Worm (Caenorhabditis elegans): ENCODE measurements around the gene F26G1.11.
A peak's percentile ranks its signal among the peaks of the same experiment; 100 is the strongest.

F26G1.11 gene

ce11 chrII:4749581-4749980 is 27.4 kb upstream of the F26G1.11 start, which contains the start of gene F41C3.2:
F41C3.2 (plus strand) TSS chrII:4749968.
- no peak for TF ChIP-seq jun-1 (tag; optimal IDR thresholded peaks at IDR 0.05)
- TF ChIP-seq T20F7.1 (GFP tag; optimal IDR thresholded peaks at IDR 0.05), result no peak
- no peak for TF ChIP-seq unc-39 (tag; optimal IDR thresholded peaks at IDR 0.05)
- TF ChIP-seq aly-2 (tag; optimal IDR thresholded peaks at IDR 0.05), result no peak
- no peak for TF ChIP-seq skn-1 (tag; optimal IDR thresholded peaks at IDR 0.05)
- TF ChIP-seq lsy-2 (tag; optimal IDR thresholded peaks at IDR 0.05), result peak in 1 of 2 experiments; percentile 30
- no peak for TF ChIP-seq duxl-1 (tag; optimal IDR thresholded peaks at IDR 0.05; ENCODE audit: poor library complexity)
- no peak for TF ChIP-seq mes-2 (tag; optimal IDR thresholded peaks at IDR 0.05; ENCODE audit: poor library complexity, severe bottlenecking)
- no peak for TF ChIP-seq arid-1 (GFP tag; conservative IDR thresholded peaks at IDR 0.05)
- peak; percentile 8 for TF ChIP-seq nhr-28 (tag; optimal IDR thresholded peaks at IDR 0.05)
- no peak for TF ChIP-seq ctbp-1 (GFP tag; IDR thresholded peaks at IDR 0.05)

DNA sequence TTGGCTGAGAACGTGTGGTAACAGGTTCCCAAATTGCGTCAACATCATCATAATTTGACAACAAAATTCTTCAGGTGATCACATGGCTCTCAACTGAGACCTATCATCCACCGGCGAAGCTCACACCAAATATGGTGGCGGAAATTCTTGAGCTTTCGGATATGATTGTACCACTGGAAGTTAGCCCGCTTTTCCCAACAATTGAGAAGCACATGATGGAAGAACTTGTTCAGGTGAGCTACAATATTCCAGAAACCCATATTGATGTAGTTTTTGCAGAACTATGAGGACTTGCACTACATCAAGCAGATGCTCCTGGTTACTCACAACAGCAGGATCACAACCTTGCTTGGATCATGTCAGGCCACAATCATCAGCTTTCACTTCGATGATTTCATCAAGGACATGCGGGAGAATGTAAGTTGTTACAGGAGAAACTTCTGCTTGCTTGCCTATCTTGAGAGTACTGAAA is 24.6 kb upstream of the F26G1.11 start, which contains the start of gene F41C3.1:
Gene F41C3.1, plus strand, starts transcription at position 51 of the 472 bp plus-strand sequence.
- TF ChIP-seq fkh-10 (GFP tag; optimal IDR thresholded peaks at IDR 0.05) (no peak), gei-8 (GFP tag; optimal IDR thresholded peaks at IDR 0.05) (no peak), mes-2 (tag; optimal IDR thresholded peaks at IDR 0.05; ENCODE audit: poor library complexity, severe bottlenecking) (no peak), unc-62 (GFP tag; optimal IDR thresholded peaks at IDR 0.05 in 1 of 2) (peak in 1 of 2 experiments; percentile 96), unc-62 (tag; optimal IDR thresholded peaks at IDR 0.05) (no peak), hlh-30 (tag; optimal IDR thresholded peaks at IDR 0.05; ENCODE audit: insufficient read depth) (no peak), ama-1 (optimal IDR thresholded peaks at IDR 0.05) (no peak), duxl-1 (tag; optimal IDR thresholded peaks at IDR 0.05; ENCODE audit: poor library complexity) (no peak)

ce11 chrII:4753133-4753532 is 23.8 kb upstream of the F26G1.11 start, which contains the start of gene C27D9.1:
C27D9.1 (plus strand) TSS chrII:4753413.
- TF ChIP-seq zfp-3 (GFP tag; conservative IDR thresholded peaks at IDR 0.05), result no peak
- no peak for TF ChIP-seq ZK337.2 (GFP tag; IDR thresholded peaks at IDR 0.05)
- TF ChIP-seq aha-1 (tag), result peak; percentile 57

- TF ChIP-seq lir-3 (tag; optimal IDR thresholded peaks at IDR 0.05) (no peak), Y48G9A.11 (GFP tag; IDR thresholded peaks at IDR 0.05) (peak; percentile 76), arid-1 (GFP tag; conservative IDR thresholded peaks at IDR 0.05) (no peak), zip-11 (GFP tag; IDR thresholded peaks at IDR 0.05) (no peak), T20F7.1 (GFP tag; optimal IDR thresholded peaks at IDR 0.05) (peak; percentile 37), spr-1 (tag; optimal IDR thresholded peaks at IDR 0.05) (peak; percentile 75), vab-7 (GFP tag; IDR thresholded peaks at IDR 0.05) (no peak), spr-3 (GFP tag; optimal IDR thresholded peaks at IDR 0.05) (peak; percentile 15), lin-39 (tag; optimal IDR thresholded peaks at IDR 0.05) (no peak)
Measured at ce11 chrII:4755654-4756053, 21.3 kb upstream of the F26G1.11 start.

- TF ChIP-seq T26A8.4 (GFP tag; IDR thresholded peaks at IDR 0.05) (no peak), D1046.2 (GFP tag; IDR thresholded peaks at IDR 0.05) (no peak), snpc-1.2 (GFP tag; IDR thresholded peaks at IDR 0.05) (no peak), saeg-2 (GFP tag; IDR thresholded peaks at IDR 0.05) (no peak), ceh-20 (GFP tag; IDR thresholded peaks at IDR 0.05) (no peak), mes-2 (tag; optimal IDR thresholded peaks at IDR 0.05; ENCODE audit: poor library complexity, severe bottlenecking) (no peak), F49E8.2 (tag; optimal IDR thresholded peaks at IDR 0.05; ENCODE audit: borderline replicate concordance) (no peak), nhr-10 (tag; optimal IDR thresholded peaks at IDR 0.05) (no peak), ceh-62 (tag; optimal IDR thresholded peaks at IDR 0.05) (no peak), spr-1 (tag; optimal IDR thresholded peaks at IDR 0.05) (no peak), daf-16 (GFP tag; optimal IDR thresholded peaks at IDR 0.05) (no peak), daf-16 (tag; optimal IDR thresholded peaks at IDR 0.05) (no peak), nhr-11 (tag; optimal IDR thresholded peaks at IDR 0.05) (no peak), cey-2 (tag; optimal IDR thresholded peaks at IDR 0.05; ENCODE audit: borderline replicate concordance, insufficient read depth) (no peak), unc-39 (tag; optimal IDR thresholded peaks at IDR 0.05) (no peak), spr-3 (GFP tag; optimal IDR thresholded peaks at IDR 0.05) (no peak)
Measured at ce11 chrII:4756751-4757150, 20.2 kb upstream of the F26G1.11 start, which contains the start of gene C27D9.2. C27D9.2 (minus strand) TSS chrII:4756851.

Measured in whole organism, L4 larva.